Fruit fly (Drosophila melanogaster): Measurements from ENCODE around the gene hyx.

The hyx gene

DNA sequence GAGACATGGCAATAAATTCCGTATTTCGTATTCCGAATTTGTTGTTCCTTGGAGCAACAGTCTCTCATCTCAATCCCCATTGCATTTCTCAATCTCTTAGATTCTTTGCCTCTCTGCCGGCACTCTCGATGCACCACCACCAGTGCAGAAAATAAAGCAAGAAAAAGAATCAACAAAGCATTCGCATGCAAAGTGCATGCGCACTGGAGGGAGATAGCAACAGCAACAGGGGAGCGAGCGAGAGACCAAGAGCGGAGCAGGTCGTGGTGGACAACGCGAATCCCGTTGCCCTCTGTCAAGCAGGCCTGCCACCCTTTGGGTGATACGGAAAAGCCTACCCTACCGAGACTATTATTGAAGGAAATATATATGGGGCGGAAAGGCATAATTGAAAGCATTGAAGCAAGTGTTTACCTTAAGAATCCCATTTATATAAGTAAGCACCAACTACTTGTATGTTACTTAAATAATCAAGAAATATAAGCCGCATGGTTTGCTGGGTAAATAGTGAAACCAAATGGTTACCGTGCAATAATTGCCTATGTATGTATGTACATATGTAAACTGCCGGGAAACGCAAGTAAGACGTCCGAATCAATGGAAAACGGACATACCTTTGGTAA is 18.0 kb downstream of the hyx start:
- peak; percentile 51 for TF ChIP-seq Hr83 (GFP tag; optimal IDR thresholded peaks at IDR 0.05; ENCODE audit: poor library complexity, severe bottlenecking)
- no peak for TF ChIP-seq HLH106 (tag; optimal IDR thresholded peaks at IDR 0.05)
- peak; percentile 60 for TF ChIP-seq jim (GFP tag; optimal IDR thresholded peaks at IDR 0.05)
- TF ChIP-seq dmrt93B (GFP tag; optimal IDR thresholded peaks at IDR 0.05): no peak
- peak; percentile 69 for TF ChIP-seq Vsx2 (GFP tag; optimal IDR thresholded peaks at IDR 0.05; ENCODE audit: partially characterized antibody)
- TF ChIP-seq foxo (GFP tag; optimal IDR thresholded peaks at IDR 0.05): no peak
- peak; percentile 81 for TF ChIP-seq Dif (GFP tag; optimal IDR thresholded peaks at IDR 0.05; ENCODE audit: partially characterized antibody)
- peak; percentile 52 to 53 for TF ChIP-seq dl (GFP tag; optimal IDR thresholded peaks at IDR 0.05; ENCODE audit: insufficient read depth in 1 of 2, partially characterized antibody in 2 of 2)
- TF ChIP-seq h (GFP tag; optimal IDR thresholded peaks at IDR 0.05): peak; percentile 29
- no peak for TF ChIP-seq Rel (GFP tag; optimal IDR thresholded peaks at IDR 0.05)
- no peak for TF ChIP-seq Rel (tag; optimal IDR thresholded peaks at IDR 0.05)
- TF ChIP-seq ey (GFP tag; optimal IDR thresholded peaks at IDR 0.05): no peak
- TF ChIP-seq OdsH (GFP tag; optimal IDR thresholded peaks at IDR 0.05): no peak
- no peak for TF ChIP-seq pan (optimal IDR thresholded peaks at IDR 0.05)

dm6 chr3R:9057032-9057397 is 18.5 kb downstream of the hyx start:
- TF ChIP-seq CG32264 (GFP tag; optimal IDR thresholded peaks at IDR 0.05): no peak
- TF ChIP-seq OdsH (GFP tag; optimal IDR thresholded peaks at IDR 0.05): no peak
- no peak for TF ChIP-seq br (GFP tag; optimal IDR thresholded peaks at IDR 0.05)
- TF ChIP-seq Hnf4 (GFP tag; optimal IDR thresholded peaks at IDR 0.05): no peak
- peak; percentile 28 to 89 for TF ChIP-seq dl (GFP tag; optimal IDR thresholded peaks at IDR 0.05; ENCODE audit: insufficient read depth in 1 of 2, partially characterized antibody in 2 of 2)
- TF ChIP-seq Dif (GFP tag; optimal IDR thresholded peaks at IDR 0.05; ENCODE audit: partially characterized antibody): peak; percentile 91
- TF ChIP-seq Vsx2 (GFP tag; optimal IDR thresholded peaks at IDR 0.05; ENCODE audit: partially characterized antibody): peak; percentile 73
- TF ChIP-seq CG9705 (GFP tag; optimal IDR thresholded peaks at IDR 0.05): no peak

DNA sequence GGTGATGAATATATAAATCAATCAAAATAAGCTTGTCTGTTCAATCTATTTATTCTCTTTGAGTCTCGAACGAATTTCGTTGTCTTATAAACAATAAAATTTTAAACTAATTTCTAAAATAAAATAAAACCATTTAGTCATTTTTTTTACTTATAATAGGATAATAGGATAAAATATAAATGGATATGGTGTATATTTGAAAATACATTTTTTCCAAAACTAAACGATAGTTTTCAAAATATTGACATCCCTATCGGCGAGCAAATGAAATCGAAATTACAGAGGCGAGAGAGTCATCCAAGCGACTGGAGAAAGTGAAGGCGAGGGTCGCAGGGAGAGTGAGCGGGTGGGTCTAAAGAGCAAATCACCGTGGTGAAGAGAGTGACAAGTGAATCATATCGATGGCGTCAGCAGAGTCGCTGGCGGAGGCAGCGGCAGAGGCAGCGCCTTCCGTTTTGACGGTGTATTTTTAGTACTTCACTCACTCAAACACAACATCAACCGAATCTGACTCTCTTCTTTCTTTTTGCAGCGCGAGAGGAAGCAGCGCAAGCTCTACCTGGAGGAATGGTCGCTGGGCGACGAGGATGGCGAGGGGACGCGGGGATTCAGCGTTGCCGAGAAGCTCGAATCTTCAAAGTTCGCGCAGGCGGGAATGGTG is 19.0 kb downstream of the hyx start:
- TF ChIP-seq psq (GFP tag; optimal IDR thresholded peaks at IDR 0.05) (peak; percentile 92), dsf (GFP tag; optimal IDR thresholded peaks at IDR 0.05; ENCODE audit: borderline replicate concordance) (peak; percentile 81), dl (GFP tag; optimal IDR thresholded peaks at IDR 0.05; ENCODE audit: insufficient read depth in 1 of 2, partially characterized antibody in 2 of 2) (peak; percentile 83 to 90), tai (GFP tag; optimal IDR thresholded peaks at IDR 0.05) (no peak), pan (optimal IDR thresholded peaks at IDR 0.05) (no peak), br (GFP tag; optimal IDR thresholded peaks at IDR 0.05) (peak; percentile 84), CG9705 (GFP tag; optimal IDR thresholded peaks at IDR 0.05) (peak; percentile 72), CG32264 (GFP tag; optimal IDR thresholded peaks at IDR 0.05) (peak; percentile 21), Myc (optimal IDR thresholded peaks at IDR 0.05) (no peak), CrebA (GFP tag; optimal IDR thresholded peaks at IDR 0.05; ENCODE audit: borderline replicate concordance) (no peak), fru (GFP tag; optimal IDR thresholded peaks at IDR 0.05) (peak; percentile 91), Hnf4 (GFP tag; optimal IDR thresholded peaks at IDR 0.05) (peak; percentile 91), Hr78 (GFP tag; optimal IDR thresholded peaks at IDR 0.05) (no peak), OdsH (GFP tag; optimal IDR thresholded peaks at IDR 0.05) (peak; percentile 96), brk (GFP tag; optimal IDR thresholded peaks at IDR 0.05) (no peak), Rel (GFP tag; optimal IDR thresholded peaks at IDR 0.05) (no peak), Rel (tag; optimal IDR thresholded peaks at IDR 0.05) (no peak), Vsx2 (GFP tag; optimal IDR thresholded peaks at IDR 0.05; ENCODE audit: partially characterized antibody) (peak; percentile 96), Jra (GFP tag; optimal IDR thresholded peaks at IDR 0.05) (peak; percentile 84), sage (GFP tag; optimal IDR thresholded peaks at IDR 0.05) (peak; percentile 77), usp (GFP tag; optimal IDR thresholded peaks at IDR 0.05) (no peak), Abd-B (GFP tag; optimal IDR thresholded peaks at IDR 0.05) (no peak), foxo (GFP tag; optimal IDR thresholded peaks at IDR 0.05) (peak in 1 of 2 experiments; percentile 94), sv (GFP tag; optimal IDR thresholded peaks at IDR 0.05) (peak; percentile 63), dmrt93B (GFP tag; optimal IDR thresholded peaks at IDR 0.05) (peak; percentile 81), N (GFP tag; optimal IDR thresholded peaks at IDR 0.05) (no peak), rgr (GFP tag; optimal IDR thresholded peaks at IDR 0.05) (peak; percentile 95), GATAd (GFP tag; optimal IDR thresholded peaks at IDR 0.05) (no peak), Hr83 (GFP tag; optimal IDR thresholded peaks at IDR 0.05; ENCODE audit: poor library complexity, severe bottlenecking) (peak; percentile 28), Dfd (GFP tag; optimal IDR thresholded peaks at IDR 0.05) (no peak), lola (GFP tag; optimal IDR thresholded peaks at IDR 0.05) (no peak), Dif (GFP tag; optimal IDR thresholded peaks at IDR 0.05; ENCODE audit: partially characterized antibody) (peak; percentile 93), jim (GFP tag; optimal IDR thresholded peaks at IDR 0.05) (no peak), woc (GFP tag; optimal IDR thresholded peaks at IDR 0.05) (peak; percentile 73), Sp1 (GFP tag; optimal IDR thresholded peaks at IDR 0.05) (peak; percentile 97), h (GFP tag; optimal IDR thresholded peaks at IDR 0.05) (peak; percentile 90), ey (GFP tag; optimal IDR thresholded peaks at IDR 0.05) (peak; percentile 79), Mio (GFP tag; optimal IDR thresholded peaks at IDR 0.05) (no peak), HLH106 (tag; optimal IDR thresholded peaks at IDR 0.05) (peak; percentile 96)

Measured in whole organism, wandering third instar larva.